Worm (Caenorhabditis elegans): Measurements from ENCODE around the gene C25G4.3.

The C25G4.3 gene

ce11 chrIV:12425595-12425994 is 20.1 kb downstream of the C25G4.3 start:
- TF ChIP-seq unc-62 (GFP tag; optimal IDR thresholded peaks at IDR 0.05), result peak; percentile 44
- TF ChIP-seq gmeb-1 (tag; optimal IDR thresholded peaks at IDR 0.05), result no peak
- peak; percentile 9 for TF ChIP-seq C34F6.9 (tag; optimal IDR thresholded peaks at IDR 0.05)
- TF ChIP-seq sma-9 (GFP tag; optimal IDR thresholded peaks at IDR 0.05), result no peak
- no peak for TF ChIP-seq sma-9 (tag; optimal IDR thresholded peaks at IDR 0.05)
- TF ChIP-seq lsy-2 (tag; optimal IDR thresholded peaks at IDR 0.05), result peak in 1 of 2 experiments; percentile 5
- TF ChIP-seq mdl-1 (tag; optimal IDR thresholded peaks at IDR 0.05), result peak in 1 of 2 experiments; percentile 59
- no peak for TF ChIP-seq nhr-6 (tag; optimal IDR thresholded peaks at IDR 0.05)
- TF ChIP-seq blmp-1 (tag; optimal IDR thresholded peaks at IDR 0.05; ENCODE audit: insufficient read depth), result no peak
- TF ChIP-seq mab-5 (tag; optimal IDR thresholded peaks at IDR 0.05), result peak; percentile 26

ce11 chrIV:12420455-12420854 is 25.2 kb downstream of the C25G4.3 start, which contains the start of gene ugt-65:
Gene ugt-65 (plus strand): TSS chrIV:12420683.
- TF ChIP-seq sma-9 (GFP tag; optimal IDR thresholded peaks at IDR 0.05), result peak; percentile 86
- TF ChIP-seq sma-9 (tag; optimal IDR thresholded peaks at IDR 0.05), result no peak
- TF ChIP-seq crh-2 (tag; optimal IDR thresholded peaks at IDR 0.05), result peak; percentile 15
- TF ChIP-seq gmeb-1 (tag; optimal IDR thresholded peaks at IDR 0.05), result no peak
- TF ChIP-seq fos-1 (tag; optimal IDR thresholded peaks at IDR 0.05), result peak; percentile 71
- TF ChIP-seq F13H6.1 (tag; optimal IDR thresholded peaks at IDR 0.05), result peak; percentile 6

- no peak for TF ChIP-seq fos-1 (tag; optimal IDR thresholded peaks at IDR 0.05)
- TF ChIP-seq alr-1 (tag; optimal IDR thresholded peaks at IDR 0.05), result no peak
- no peak for TF ChIP-seq zag-1 (tag; optimal IDR thresholded peaks at IDR 0.05)
- no peak for TF ChIP-seq elt-3 (tag; optimal IDR thresholded peaks at IDR 0.05)
- TF ChIP-seq sma-9 (GFP tag; optimal IDR thresholded peaks at IDR 0.05), result peak; percentile 28
- TF ChIP-seq sma-9 (tag; optimal IDR thresholded peaks at IDR 0.05), result no peak
- no peak for TF ChIP-seq lin-13 (GFP tag; optimal IDR thresholded peaks at IDR 0.05)
- TF ChIP-seq nhr-10 (tag; optimal IDR thresholded peaks at IDR 0.05), result no peak
- TF ChIP-seq nhr-11 (tag; optimal IDR thresholded peaks at IDR 0.05), result no peak
Measured at ce11 chrIV:12419291-12419690, 26.4 kb downstream of the C25G4.3 start.

- TF ChIP-seq lin-13 (GFP tag; optimal IDR thresholded peaks at IDR 0.05) (peak; percentile 37), crh-2 (tag; optimal IDR thresholded peaks at IDR 0.05) (no peak), lin-11 (tag; optimal IDR thresholded peaks at IDR 0.05) (peak; percentile 19), Y55F3AM.14 (GFP tag; optimal IDR thresholded peaks at IDR 0.05) (peak; percentile 35), gmeb-1 (tag; optimal IDR thresholded peaks at IDR 0.05) (peak; percentile 36), lsy-2 (tag; optimal IDR thresholded peaks at IDR 0.05) (peak; percentile 13 to 58), sma-9 (GFP tag; optimal IDR thresholded peaks at IDR 0.05) (peak; percentile 48), sma-9 (tag; optimal IDR thresholded peaks at IDR 0.05) (no peak), R02D3.7 (tag; optimal IDR thresholded peaks at IDR 0.05) (no peak), ztf-4 (tag; optimal IDR thresholded peaks at IDR 0.05) (no peak), ama-1 (optimal IDR thresholded peaks at IDR 0.05) (no peak), fos-1 (tag; optimal IDR thresholded peaks at IDR 0.05) (peak; percentile 55), aly-2 (tag; optimal IDR thresholded peaks at IDR 0.05) (no peak), C34F6.9 (tag; optimal IDR thresholded peaks at IDR 0.05) (peak; percentile 35), unc-55 (GFP tag; optimal IDR thresholded peaks at IDR 0.05) (peak; percentile 51), nhr-129 (tag; optimal IDR thresholded peaks at IDR 0.05) (peak; percentile 91), mdl-1 (tag; optimal IDR thresholded peaks at IDR 0.05) (no peak), sma-3 (GFP tag; optimal IDR thresholded peaks at IDR 0.05) (peak; percentile 8), F13H6.1 (tag; optimal IDR thresholded peaks at IDR 0.05) (peak; percentile 42), peb-1 (tag; optimal IDR thresholded peaks at IDR 0.05) (no peak), nhr-25 (tag; optimal IDR thresholded peaks at IDR 0.05) (no peak), nhr-12 (tag; optimal IDR thresholded peaks at IDR 0.05) (no peak), mbf-1 (tag; optimal IDR thresholded peaks at IDR 0.05) (no peak), elt-3 (tag; optimal IDR thresholded peaks at IDR 0.05) (no peak), nhr-11 (tag; optimal IDR thresholded peaks at IDR 0.05) (no peak), alr-1 (tag; optimal IDR thresholded peaks at IDR 0.05) (no peak), nhr-10 (tag; optimal IDR thresholded peaks at IDR 0.05) (no peak), ztf-11 (tag; optimal IDR thresholded peaks at IDR 0.05) (no peak), egl-27 (tag; optimal IDR thresholded peaks at IDR 0.05) (peak; percentile 16), nhr-23 (tag; optimal IDR thresholded peaks at IDR 0.05) (no peak), ZK546.5 (tag; optimal IDR thresholded peaks at IDR 0.05) (no peak), unc-62 (GFP tag; optimal IDR thresholded peaks at IDR 0.05) (no peak)
Measured at ce11 chrIV:12417536-12418195, 28.0 kb downstream of the C25G4.3 start, which contains the start of gene F08G5.3. Gene F08G5.3 (minus strand): TSS chrIV:12417586.
